Fruit fly (Drosophila melanogaster) whole organism, embryonic: ENCODE measurements around the gene MAPk-Ak2.
A peak's percentile ranks its signal among the peaks of the same experiment; 100 is the strongest.

Experiments used
- Atf-2 ChIP-seq: fragments of 200-800 bp; sonication (Bioruptor generic); optimal IDR thresholded peaks from 2 replicates; lab custom pipeline; 2016; ENCODE audit warnings: missing biosample characterization, missing genetic modification characterization
- BEAF-32 ChIP-seq: fragments of 200-800 bp; sonication (Bioruptor generic); optimal IDR thresholded peaks from 3 replicates; lab custom pipeline; 2017; ENCODE audit warnings: missing biosample characterization, missing genetic modification characterization, mild to moderate bottlenecking, moderate library complexity, missing genetic modification reagents
- CG10274 ChIP-seq: fragments of 200-800 bp; sonication (Bioruptor generic); optimal IDR thresholded peaks from 3 replicates; lab custom pipeline; 2017; ENCODE audit warnings: missing biosample characterization, mild to moderate bottlenecking, missing genetic modification characterization
- CG10543 ChIP-seq: fragments of 200-800 bp; sonication (Bioruptor generic); optimal IDR thresholded peaks from 3 replicates; lab custom pipeline; 2017; ENCODE audit warnings: missing biosample characterization, mild to moderate bottlenecking, missing genetic modification characterization, moderate library complexity
- CG10979 ChIP-seq: fragments of 200-800 bp; sonication (Bioruptor generic); optimal IDR thresholded peaks from 2 replicates; lab custom pipeline; 2018; ENCODE audit warnings: missing biosample characterization, mild to moderate bottlenecking, missing genetic modification characterization, moderate library complexity
- CG12104 ChIP-seq: fragments of 200-800 bp; sonication (Bioruptor generic); optimal IDR thresholded peaks from 3 replicates; lab custom pipeline; 2016; ENCODE audit warnings: missing biosample characterization, missing genetic modification characterization
- CG13624 ChIP-seq: fragments of 200-800 bp; sonication (Bioruptor generic); optimal IDR thresholded peaks from 2 replicates; lab custom pipeline; 2016; ENCODE audit warnings: missing biosample characterization, missing genetic modification characterization
- CG13775 ChIP-seq: fragments of 200-800 bp; sonication (Bioruptor generic); optimal IDR thresholded peaks from 3 replicates; lab custom pipeline; 2017; ENCODE audit warnings: missing biosample characterization, mild to moderate bottlenecking, missing genetic modification characterization
- CG14860 ChIP-seq: fragments of 200-800 bp; sonication (Bioruptor generic); IDR thresholded peaks from 3 replicates; pipeline ENCODE4 v1.3.6; 2022; ENCODE audit warnings: missing biosample characterization, missing genetic modification characterization; ENCODE audit not compliant: partially characterized antibody
- CG2120 ChIP-seq: fragments of 200-800 bp; sonication (Bioruptor generic); optimal IDR thresholded peaks from 3 replicates; lab custom pipeline; 2016; ENCODE audit warnings: missing biosample characterization, missing genetic modification characterization
- CG33557 ChIP-seq: fragments of 200-800 bp; sonication (Bioruptor generic); optimal IDR thresholded peaks from 2 replicates; lab custom pipeline; 2019; ENCODE audit warnings: missing biosample characterization, mild to moderate bottlenecking, missing genetic modification characterization, moderate library complexity
- CG34224 ChIP-seq: fragments of 200-800 bp; sonication (Bioruptor generic); IDR thresholded peaks from 3 replicates; pipeline ENCODE4 v1.3.6; 2022; ENCODE audit warnings: missing biosample characterization, missing genetic modification characterization; ENCODE audit not compliant: partially characterized antibody
- CG34422 ChIP-seq: fragments of 200-800 bp; sonication (Bioruptor generic); IDR thresholded peaks from 3 replicates; pipeline ENCODE4 v1.3.6; 2022; ENCODE audit warnings: missing biosample characterization, missing genetic modification characterization
- CG5953 ChIP-seq: fragments of 200-800 bp; sonication (Bioruptor generic); IDR thresholded peaks from 2 replicates; pipeline ENCODE4 v1.3.6; 2022; ENCODE audit warnings: missing biosample characterization, missing genetic modification characterization
- CG6254 ChIP-seq: fragments of 200-800 bp; sonication (Bioruptor generic); optimal IDR thresholded peaks from 3 replicates; lab custom pipeline; 2017; ENCODE audit warnings: mild to moderate bottlenecking, missing biosample characterization, missing genetic modification reagents, missing genetic modification characterization
- CG6654 ChIP-seq: fragments of 200-800 bp; sonication (Bioruptor generic); optimal IDR thresholded peaks from 2 replicates; lab custom pipeline; 2017; ENCODE audit warnings: missing biosample characterization, mild to moderate bottlenecking, missing genetic modification characterization
- CG6854 ChIP-seq: fragments of 200-800 bp; sonication (Bioruptor generic); optimal IDR thresholded peaks from 3 replicates; lab custom pipeline; 2017; ENCODE audit warnings: missing biosample characterization, mild to moderate bottlenecking, missing genetic modification characterization
- CG7357 ChIP-seq: fragments of 200-800 bp; sonication (Bioruptor generic); IDR thresholded peaks from 3 replicates; pipeline ENCODE4 v1.3.6; 2022; ENCODE audit warnings: missing biosample characterization, missing genetic modification characterization
- CG7839 ChIP-seq: fragments of 200-800 bp; sonication (Bioruptor generic); optimal IDR thresholded peaks from 3 replicates; lab custom pipeline; 2018; ENCODE audit warnings: missing biosample characterization, mild to moderate bottlenecking, missing genetic modification characterization, moderate library complexity
- CG8924 ChIP-seq: fragments of 200-800 bp; optimal IDR thresholded peaks from 3 replicates; lab custom pipeline; 2019; ENCODE audit warnings: missing biosample characterization, mild to moderate bottlenecking, missing genetic modification characterization, moderate library complexity
- CG9609 ChIP-seq: fragments of 200-800 bp; sonication (Bioruptor generic); optimal IDR thresholded peaks from 3 replicates; lab custom pipeline; 2016; ENCODE audit warnings: missing biosample characterization, missing genetic modification characterization
- D19B ChIP-seq: fragments of 200-800 bp; sonication (Bioruptor generic); optimal IDR thresholded peaks from 2 replicates; lab custom pipeline; 2017; ENCODE audit warnings: missing biosample characterization, mild to moderate bottlenecking, missing genetic modification characterization
- ERR ChIP-seq: fragments of 200-800 bp; sonication (Bioruptor generic); optimal IDR thresholded peaks from 2 replicates; lab custom pipeline; 2016; ENCODE audit warnings: missing biosample characterization, missing genetic modification characterization
- Elba2 ChIP-seq: fragments of 200-800 bp; sonication (Bioruptor generic); optimal IDR thresholded peaks from 3 replicates; lab custom pipeline; 2016; ENCODE audit warnings: missing biosample characterization, missing genetic modification characterization
- HLHmδ ChIP-seq: fragments of 200-800 bp; sonication (Bioruptor generic); optimal IDR thresholded peaks from 2 replicates; lab custom pipeline; 2018; ENCODE audit warnings: missing biosample characterization, mild to moderate bottlenecking, missing genetic modification characterization, moderate library complexity
- Hand ChIP-seq: fragments of 200-800 bp; sonication (Bioruptor generic); optimal IDR thresholded peaks from 2 replicates; lab custom pipeline; 2017; ENCODE audit warnings: mild to moderate bottlenecking, missing biosample characterization, missing genetic modification reagents, missing genetic modification characterization
- Hey ChIP-seq: fragments of 200-800 bp; sonication (Bioruptor generic); optimal IDR thresholded peaks from 3 replicates; lab custom pipeline; 2018; ENCODE audit warnings: missing biosample characterization, mild to moderate bottlenecking, missing genetic modification characterization
- HmgZ ChIP-seq: fragments of 200-800 bp; sonication (Bioruptor generic); optimal IDR thresholded peaks from 2 replicates; lab custom pipeline; 2018; ENCODE audit warnings: missing biosample characterization, mild to moderate bottlenecking, missing genetic modification characterization
- Hr78 ChIP-seq, 2 experiments: fragments of 200-800 bp in 1 of 2; fragments of >200 bp in 1 of 2; sonication (Bioruptor generic) in 1 of 2; optimal IDR thresholded peaks; 2 replicates each; lab custom pipeline; 2017 to 2019; ENCODE audit warnings: missing biosample characterization in 2 of 2, missing genetic modification characterization in 2 of 2, mild to moderate bottlenecking in 1 of 2, moderate library complexity in 1 of 2
- Hsf ChIP-seq: fragments of 200-800 bp; sonication (Bioruptor generic); optimal IDR thresholded peaks from 3 replicates; lab custom pipeline; 2016; ENCODE audit warnings: missing biosample characterization, missing genetic modification characterization
- MBD-R2 ChIP-seq: fragments of 200-800 bp; sonication (Bioruptor generic); IDR thresholded peaks from 2 replicates; pipeline ENCODE4 v1.3.6; 2022; ENCODE audit warnings: missing biosample characterization, missing genetic modification characterization
- Med ChIP-seq: fragments of 200-800 bp; sonication (Bioruptor generic); peaks from one replicate; lab custom pipeline; 2016; ENCODE audit warnings: missing biosample characterization, missing genetic modification characterization, mild to moderate bottlenecking, inconsistent platforms, moderate library complexity
- Meics ChIP-seq: fragments of 200-800 bp; sonication (Bioruptor generic); optimal IDR thresholded peaks from 2 replicates; lab custom pipeline; 2017; ENCODE audit warnings: missing biosample characterization, mild to moderate bottlenecking, missing genetic modification characterization
- Nf-YA ChIP-seq: fragments of 200-800 bp; sonication (Bioruptor generic); IDR thresholded peaks from 2 replicates; pipeline ENCODE4 v1.3.6; 2022; ENCODE audit warnings: missing biosample characterization, missing genetic modification characterization
- Oli ChIP-seq: fragments of 200-800 bp; sonication (Bioruptor generic); optimal IDR thresholded peaks from 2 replicates; lab custom pipeline; 2018; ENCODE audit warnings: missing biosample characterization, mild to moderate bottlenecking, missing genetic modification characterization, moderate library complexity
- Spps ChIP-seq: fragments of 200-800 bp; sonication (Bioruptor generic); optimal IDR thresholded peaks from 2 replicates; lab custom pipeline; 2018; ENCODE audit warnings: missing biosample characterization, mild to moderate bottlenecking, missing genetic modification characterization
- Vsx1 ChIP-seq: fragments of 200-800 bp; sonication (Bioruptor generic); optimal IDR thresholded peaks from 2 replicates; lab custom pipeline; 2017; ENCODE audit warnings: missing biosample characterization, mild to moderate bottlenecking, missing genetic modification characterization, missing genetic modification reagents
- ac ChIP-seq: fragments of 200-800 bp; sonication (Bioruptor generic); optimal IDR thresholded peaks from 3 replicates; lab custom pipeline; 2017; ENCODE audit warnings: missing biosample characterization, mild to moderate bottlenecking, missing genetic modification characterization
- amos ChIP-seq: fragments of 200-800 bp; sonication (Bioruptor generic); IDR thresholded peaks from 2 replicates; pipeline ENCODE4 v1.3.6; 2022; ENCODE audit warnings: missing biosample characterization, missing genetic modification characterization; ENCODE audit not compliant: partially characterized antibody
- az2 ChIP-seq: fragments of 200-800 bp; sonication (Bioruptor generic); optimal IDR thresholded peaks from 3 replicates; lab custom pipeline; 2016; ENCODE audit warnings: missing biosample characterization, missing genetic modification characterization
- dpn ChIP-seq, 2 experiments: fragments of 200-800 bp; sonication (Bioruptor generic); optimal IDR thresholded peaks; 3 replicates each; lab custom pipeline; 2016; ENCODE audit warnings: missing biosample characterization in 2 of 2, missing genetic modification characterization in 2 of 2
- exex ChIP-seq: fragments of 200-800 bp; sonication (Bioruptor generic); optimal IDR thresholded peaks from 4 replicates; lab custom pipeline; 2018; ENCODE audit warnings: missing biosample characterization, mild to moderate bottlenecking, missing genetic modification characterization, moderate library complexity
- ind ChIP-seq: fragments of 200-800 bp; sonication (Bioruptor generic); optimal IDR thresholded peaks from 3 replicates; lab custom pipeline; 2016; ENCODE audit warnings: missing biosample characterization, missing genetic modification characterization
- jumu ChIP-seq: fragments of 200-800 bp; sonication (Bioruptor generic); optimal IDR thresholded peaks from 3 replicates; lab custom pipeline; 2016; ENCODE audit warnings: missing biosample characterization, missing genetic modification characterization
- lov ChIP-seq, 2 experiments: fragments of 200-800 bp in 1 of 2; fragments of >200 bp in 1 of 2; sonication (Bioruptor generic) in 1 of 2; IDR thresholded peaks in 1 of 2; optimal IDR thresholded peaks in 1 of 2; 2 replicates in 1 of 2; 3 replicates in 1 of 2; pipeline versions ENCODE4 v1.3.6 to Lab custom; 2017 to 2022; ENCODE audit warnings: missing biosample characterization in 1 of 2, missing genetic modification characterization in 1 of 2
- luna ChIP-seq: fragments of 200-800 bp; sonication (Bioruptor generic); optimal IDR thresholded peaks from 2 replicates; lab custom pipeline; 2016; ENCODE audit warnings: missing biosample characterization, missing genetic modification characterization
- mam ChIP-seq: fragments of 200-800 bp; sonication (Bioruptor generic); optimal IDR thresholded peaks from 3 replicates; lab custom pipeline; 2016; ENCODE audit warnings: missing biosample characterization, missing genetic modification characterization
- pros ChIP-seq: fragments of 200-800 bp; sonication (Bioruptor generic); optimal IDR thresholded peaks from 3 replicates; lab custom pipeline; 2019; ENCODE audit warnings: missing biosample characterization, mild to moderate bottlenecking, missing genetic modification characterization, moderate library complexity
- vvl ChIP-seq: fragments of 200-800 bp; sonication (Bioruptor generic); IDR thresholded peaks from 2 replicates; pipeline ENCODE4 v1.3.6; 2022; ENCODE audit warnings: missing biosample characterization, missing genetic modification characterization

Gene MAPk-Ak2

dm6 chrX:5717741-5718475 is 46.1 kb downstream of the MAPk-Ak2 start, which contains the start of gene CG33080 (continued):
- no peak for TF ChIP-seq luna
- TF ChIP-seq CG12104 (GFP tag; lab: Kevin White, UChicago), result no peak
- TF ChIP-seq pros (GFP tag; lab: Kevin White, UChicago), result no peak
- TF ChIP-seq HLHmδ (GFP tag; lab: Kevin White, UChicago), result no peak
- TF ChIP-seq CG5953 (GFP tag; lab: Robert Waterston, UW), result no peak
- TF ChIP-seq dpn (GFP tag; optimal IDR thresholded peaks at IDR 0.05; lab: Kevin White, UChicago), result no peak
- TF ChIP-seq CG10979 (tag; lab: Kevin White, UChicago), result no peak
- TF ChIP-seq CG13624 (GFP tag; lab: Kevin White, UChicago), result no peak
- no peak for TF ChIP-seq CG34422 (GFP tag; lab: Robert Waterston, UW)
- TF ChIP-seq Hr78 (GFP tag; optimal IDR thresholded peaks at IDR 0.05; lab: Kevin White, UChicago), result no peak
- TF ChIP-seq BEAF-32, result no peak
- TF ChIP-seq HmgZ (tag; lab: Kevin White, UChicago), result no peak
- TF ChIP-seq Hsf (GFP tag; lab: Kevin White, UChicago), result no peak
- no peak for TF ChIP-seq ERR (GFP tag; lab: Kevin White, UChicago)
- no peak for TF ChIP-seq Elba2 (GFP tag; lab: Kevin White, UChicago)
- no peak for TF ChIP-seq CG6654 (GFP tag; lab: Kevin White, UChicago)
- no peak for TF ChIP-seq jumu (GFP tag; lab: Kevin White, UChicago)
- no peak for TF ChIP-seq CG8924 (tag; lab: Kevin White, UChicago)
- peak; percentile 71 for TF ChIP-seq Med
- no peak for TF ChIP-seq exex (tag; lab: Kevin White, UChicago)
- TF ChIP-seq CG14860, result no peak
- TF ChIP-seq Meics (GFP tag; lab: Kevin White, UChicago), result peak; percentile 28
- TF ChIP-seq Atf-2 (GFP tag; lab: Kevin White, UChicago), result no peak
- TF ChIP-seq lov (optimal IDR thresholded peaks at IDR 0.05; lab: Kevin White, UChicago), result no peak
- no peak for TF ChIP-seq lov (GFP tag; IDR thresholded peaks at IDR 0.05; lab: Robert Waterston, UW)
- no peak for TF ChIP-seq amos (GFP tag; lab: Robert Waterston, UW)
- TF ChIP-seq CG10274, result no peak
- no peak for TF ChIP-seq CG7357
- TF ChIP-seq D19B, result no peak
- no peak for TF ChIP-seq CG9609 (GFP tag; lab: Kevin White, UChicago)
- TF ChIP-seq Spps (tag; lab: Kevin White, UChicago), result no peak
- TF ChIP-seq vvl, result no peak
- TF ChIP-seq CG33557, result no peak
- TF ChIP-seq Oli (tag; lab: Kevin White, UChicago), result no peak
- peak; percentile 58 for TF ChIP-seq CG2120 (GFP tag; lab: Kevin White, UChicago)
- TF ChIP-seq Hey (tag; lab: Kevin White, UChicago), result no peak
- TF ChIP-seq CG7839 (tag; lab: Kevin White, UChicago), result no peak
- TF ChIP-seq MBD-R2 (GFP tag; lab: Robert Waterston, UW), result no peak
- TF ChIP-seq CG34224, result no peak
- no peak for TF ChIP-seq Nf-YA (GFP tag; lab: Robert Waterston, UW)
- TF ChIP-seq mam (GFP tag; lab: Kevin White, UChicago), result no peak
- TF ChIP-seq ind, result no peak
- TF ChIP-seq Hand (GFP tag; lab: Kevin White, UChicago), result no peak
- no peak for TF ChIP-seq ac (GFP tag; lab: Kevin White, UChicago)
- no peak for TF ChIP-seq CG13775
- TF ChIP-seq CG10543, result no peak
- peak; percentile 75 for TF ChIP-seq Vsx1 (GFP tag; lab: Kevin White, UChicago)
- TF ChIP-seq CG6254 (GFP tag; lab: Kevin White, UChicago), result no peak
- no peak for TF ChIP-seq CG6854 (GFP tag; lab: Kevin White, UChicago)
- no peak for TF ChIP-seq az2 (GFP tag; lab: Kevin White, UChicago)
